Worm (Caenorhabditis elegans): ENCODE measurements around the gene F31F7.1.

ce11 chrV:6239855-6240254 is 36.4 kb upstream of the F31F7.1 start:
- TF ChIP-seq tab-1 (GFP tag; IDR thresholded peaks at IDR 0.05) (no peak), ztf-29 (GFP tag; IDR thresholded peaks at IDR 0.05) (no peak), flt-1 (GFP tag; IDR thresholded peaks at IDR 0.05) (no peak), cog-1 (tag; optimal IDR thresholded peaks at IDR 0.05) (no peak), ztf-23 (GFP tag; IDR thresholded peaks at IDR 0.05) (no peak), T22C8.4 (GFP tag; IDR thresholded peaks at IDR 0.05) (no peak), ref-1 (GFP tag; conservative IDR thresholded peaks at IDR 0.05) (no peak)
